Fruit fly (Drosophila melanogaster) whole organism, larva: ENCODE measurements around the gene Best3.
A peak's percentile ranks its signal among the peaks of the same experiment; 100 is the strongest.

ENCODE experiments used
- noc ChIP-seq: fragments of 200-800 bp; sonication (Bioruptor generic); optimal IDR thresholded peaks from 3 replicates; lab custom pipeline; 2019; ENCODE audit warnings: missing biosample characterization, mild to moderate bottlenecking, missing genetic modification characterization, moderate library complexity

Gene Best3

DNA sequence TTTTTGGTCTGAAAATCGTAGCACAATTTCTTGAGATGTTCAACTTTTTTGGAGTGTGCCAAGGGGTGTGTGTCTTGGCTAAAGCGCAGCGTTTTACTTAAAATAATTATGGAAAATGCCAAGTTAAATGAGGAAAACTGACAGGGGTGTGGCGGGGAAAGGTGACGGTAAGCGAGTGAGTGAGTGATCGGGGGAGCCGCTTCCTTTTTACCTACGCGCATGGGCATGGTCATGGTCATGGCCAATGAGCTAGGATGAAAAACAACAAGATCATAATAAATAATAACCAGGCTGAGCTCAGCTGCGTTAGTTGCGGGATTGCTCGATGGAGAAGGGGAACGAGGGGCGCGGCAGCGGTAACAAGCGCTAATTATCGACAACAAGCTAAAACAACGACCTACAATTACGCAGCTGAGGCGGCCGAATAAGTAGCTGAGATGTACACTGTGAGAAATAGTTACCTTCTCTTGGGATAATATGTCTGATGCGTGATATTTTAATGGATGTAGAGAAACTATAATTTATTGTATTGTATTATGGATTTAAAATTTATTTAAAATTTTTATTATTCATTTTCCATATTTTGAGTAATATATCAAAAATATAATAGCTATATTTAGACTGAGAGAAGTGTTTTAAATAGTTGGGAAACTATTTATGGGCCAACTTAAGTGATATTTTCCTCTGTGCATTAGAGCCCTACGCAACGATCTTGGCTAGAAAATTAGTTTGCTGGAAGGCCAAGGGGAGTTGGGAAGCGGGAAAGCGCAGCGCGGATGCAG, 38.1 kb downstream of the Best3 start:
- TF ChIP-seq noc = no peak

DNA sequence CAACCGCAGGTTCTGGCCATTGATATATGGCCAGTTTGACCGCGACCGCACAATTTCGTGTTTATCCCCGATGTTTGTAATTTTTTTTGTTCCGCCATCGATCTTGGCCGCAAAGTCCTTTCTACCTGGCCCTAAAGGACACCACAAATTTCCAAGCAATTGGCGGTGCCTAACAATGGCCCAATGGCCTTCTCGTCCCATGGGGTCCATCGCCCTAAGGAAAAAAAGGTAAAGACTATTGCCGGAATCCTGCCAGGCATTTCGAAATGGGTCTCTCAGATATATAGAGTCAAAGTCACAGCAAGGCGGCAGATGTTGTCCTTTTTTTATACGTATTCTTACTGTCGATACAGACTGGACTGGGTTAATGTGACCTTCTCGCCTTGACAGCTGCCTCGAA, 40.5 kb downstream of the Best3 start:
- no peak for TF ChIP-seq noc

DNA sequence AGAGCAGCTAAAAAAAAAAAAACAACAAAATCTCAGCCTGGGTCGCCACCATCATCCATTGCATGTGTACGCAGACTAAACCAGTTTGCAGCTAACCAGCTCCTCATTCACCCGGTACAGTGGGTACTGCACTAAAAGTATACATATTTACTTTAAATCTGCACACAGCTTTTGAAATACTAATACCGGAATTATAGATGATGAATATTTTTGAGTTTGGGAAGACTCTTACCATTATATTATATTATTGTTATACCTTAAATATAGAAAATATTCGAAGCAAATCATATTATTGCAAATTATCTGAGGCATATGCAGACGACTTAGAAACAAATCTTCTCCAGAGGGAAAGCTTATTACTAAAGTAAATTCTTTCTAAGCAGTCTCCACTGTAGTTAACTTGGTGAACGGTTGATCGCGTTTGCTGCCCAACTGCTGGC, 41.5 kb downstream of the Best3 start:
- no peak for TF ChIP-seq noc

DNA sequence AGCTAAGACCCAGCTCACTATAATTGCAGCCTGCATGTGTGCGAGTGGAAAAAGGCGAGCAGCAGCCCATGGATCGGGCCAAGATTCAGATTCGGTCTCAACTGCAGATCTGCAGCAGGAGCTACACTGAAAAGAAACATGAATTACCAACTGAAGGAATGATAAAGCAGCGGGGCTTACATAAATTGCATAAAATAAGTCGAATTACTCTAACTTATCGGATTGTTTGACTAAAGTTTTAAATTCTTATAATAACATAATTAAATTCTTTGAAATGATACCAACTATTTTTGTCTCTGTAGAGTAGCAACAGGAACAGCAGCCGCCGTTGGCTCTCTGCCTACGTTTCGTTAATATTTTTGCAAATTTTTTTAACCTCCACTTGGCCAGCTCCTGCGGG, 42.0 kb downstream of the Best3 start:
- no peak for TF ChIP-seq noc

DNA sequence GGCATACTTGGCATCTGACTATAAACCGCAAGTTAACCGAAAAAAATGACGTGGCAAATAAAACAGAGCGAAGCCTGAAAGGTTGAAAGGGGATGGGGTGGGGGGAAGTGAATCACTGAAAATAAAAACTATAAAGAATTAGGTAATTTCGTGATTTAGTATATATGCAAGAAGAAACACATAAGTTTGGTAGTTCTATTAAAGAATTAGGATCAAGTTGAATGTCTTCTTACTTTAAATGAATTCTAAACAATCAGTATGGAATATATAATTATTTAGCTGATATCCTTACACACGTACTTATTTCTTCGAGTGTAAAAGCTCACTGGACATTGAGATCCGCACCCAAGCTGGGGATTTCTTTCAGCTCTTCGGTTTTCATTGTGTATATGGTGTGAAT, 44.2 kb downstream of the Best3 start:
- no peak for TF ChIP-seq noc

DNA sequence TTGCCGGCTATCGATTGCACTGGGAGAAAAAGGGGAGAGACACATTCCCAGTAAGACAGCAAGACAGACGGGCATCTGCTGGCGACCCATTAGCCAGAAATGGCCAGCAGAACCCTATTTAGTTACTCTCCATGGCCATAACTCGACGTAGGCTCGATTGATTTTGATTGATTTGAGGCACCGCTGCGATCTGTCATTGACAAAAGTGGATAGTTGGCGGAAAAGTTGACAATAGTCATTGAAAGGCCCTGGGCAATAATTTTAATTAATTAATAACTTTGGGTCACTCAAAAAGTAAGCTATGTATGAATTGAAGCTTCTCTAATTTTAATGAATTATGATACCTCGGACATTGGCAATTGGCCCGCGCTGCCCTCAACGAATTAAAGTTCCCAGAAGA, 45.4 kb downstream of the Best3 start:
- TF ChIP-seq noc = no peak

DNA sequence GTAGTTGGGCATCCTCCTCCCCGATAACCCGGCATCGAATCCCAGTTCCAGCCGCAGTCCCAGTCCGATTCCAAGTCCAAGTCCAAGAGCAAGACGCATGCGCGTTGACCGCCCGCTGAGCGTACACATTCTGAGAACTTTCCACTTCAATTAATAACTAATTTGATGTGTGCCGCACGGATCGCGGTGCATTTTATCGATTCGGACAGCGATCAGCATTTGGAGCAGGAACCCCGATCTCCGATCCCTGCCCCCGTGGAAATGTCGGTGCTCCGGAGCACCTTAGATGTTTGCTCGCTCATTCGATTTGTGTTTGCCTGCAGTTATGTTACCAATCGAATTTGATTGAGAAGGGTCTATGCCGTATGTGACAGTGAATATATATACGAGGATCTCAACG, 48.5 kb downstream of the Best3 start:
- TF ChIP-seq noc = peak; percentile 8

DNA sequence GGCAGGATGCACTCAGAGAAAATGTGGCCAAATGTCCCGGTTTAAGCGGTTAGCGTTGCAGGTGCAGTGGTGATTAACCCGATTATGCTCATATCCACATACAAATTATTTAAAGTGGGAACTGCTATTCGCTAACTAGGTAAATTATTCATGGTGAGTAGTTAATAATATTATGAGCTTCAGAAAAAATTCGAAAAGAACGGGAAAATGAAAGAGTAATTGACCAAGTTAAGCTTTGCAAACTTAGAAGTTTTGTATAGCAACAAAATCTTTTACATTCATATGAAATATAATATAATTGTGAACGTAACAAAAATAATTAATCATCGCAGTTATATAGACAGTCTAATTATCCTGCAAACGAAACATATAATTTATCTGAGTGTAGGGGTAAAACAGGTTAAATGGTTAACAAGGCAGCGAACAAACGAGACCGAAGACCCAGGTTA, 49.0 kb downstream of the Best3 start:
- no peak for TF ChIP-seq noc

DNA sequence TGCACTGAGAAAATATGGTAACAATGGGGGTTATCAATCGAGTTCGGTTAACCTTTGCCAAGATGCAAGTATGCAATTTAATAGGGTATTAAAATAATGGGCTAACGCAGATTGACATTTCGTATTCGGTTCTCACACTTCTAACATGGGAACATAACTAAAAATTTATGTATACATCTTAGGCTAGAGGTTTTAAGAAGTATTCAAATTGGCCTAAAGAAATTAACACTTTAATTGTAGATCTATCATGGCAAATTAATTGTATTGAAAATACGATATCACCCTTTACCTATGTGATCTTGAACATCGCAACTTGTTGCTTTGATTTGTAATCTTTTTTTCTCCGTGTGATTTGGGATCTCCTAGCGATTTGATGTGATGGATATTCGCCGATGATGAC, 50.0 kb downstream of the Best3 start:
- no peak for TF ChIP-seq noc

DNA sequence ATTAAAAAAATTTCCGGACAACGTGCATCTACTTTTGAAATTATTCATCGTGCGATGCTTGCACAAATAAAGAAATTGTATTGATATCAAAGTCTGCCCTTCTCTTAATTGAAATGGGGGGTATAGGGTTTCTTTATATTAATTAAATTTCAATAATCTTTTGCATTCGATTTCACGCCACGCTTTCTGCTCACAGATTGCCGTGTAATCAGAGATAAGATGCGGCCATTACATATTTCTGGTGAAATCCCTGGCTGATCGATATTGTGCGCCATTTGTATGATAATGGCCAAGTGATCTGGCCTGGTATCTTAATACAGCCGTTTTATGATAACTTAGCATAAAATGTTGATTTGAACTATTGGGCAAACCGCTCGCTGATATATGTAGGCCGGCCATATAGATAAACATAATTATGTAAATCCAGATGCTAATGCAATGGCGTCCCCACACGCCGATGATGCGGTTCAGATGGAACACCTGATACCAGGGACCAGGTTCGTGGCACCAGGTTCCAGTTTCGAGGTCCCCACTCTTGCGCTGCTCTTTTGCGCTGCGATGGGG, 50.7 kb downstream of the Best3 start:
- no peak for TF ChIP-seq noc
